Fruit fly (Drosophila melanogaster) whole organism, adult: Measurements from ENCODE around the gene CG9628.

ENCODE experiments used
- CG11617 ChIP-seq: fragments of 200-800 bp; sonication (Bioruptor generic); optimal IDR thresholded peaks from 2 replicates; lab custom pipeline; 2017; ENCODE audit warnings: mild to moderate bottlenecking, missing biosample characterization, missing genetic modification reagents, missing genetic modification characterization
- CG12768 ChIP-seq: fragments of 200-800 bp; sonication (Bioruptor generic); optimal IDR thresholded peaks from 2 replicates; lab custom pipeline; 2017; ENCODE audit warnings: missing biosample characterization, missing genetic modification characterization, mild to moderate bottlenecking, moderate library complexity, missing genetic modification reagents
- CG14711 ChIP-seq: fragments of 200-800 bp; sonication (Bioruptor generic); optimal IDR thresholded peaks from 2 replicates; lab custom pipeline; 2018; ENCODE audit warnings: missing biosample characterization, mild to moderate bottlenecking, missing genetic modification characterization, moderate library complexity
- CG1620 ChIP-seq: fragments of 200-800 bp; sonication (Bioruptor generic); optimal IDR thresholded peaks from 2 replicates; lab custom pipeline; 2016; ENCODE audit warnings: missing biosample characterization, missing genetic modification characterization
- CG33017 ChIP-seq: fragments of 200-800 bp; sonication (Bioruptor generic); optimal IDR thresholded peaks from 2 replicates; lab custom pipeline; 2018; ENCODE audit warnings: missing biosample characterization, mild to moderate bottlenecking, missing genetic modification characterization, moderate library complexity
- CG5204 ChIP-seq: fragments of 200-800 bp; sonication (Bioruptor generic); optimal IDR thresholded peaks from 2 replicates; lab custom pipeline; 2016; ENCODE audit warnings: missing biosample characterization, missing genetic modification characterization
- CG7045 ChIP-seq: fragments of 200-800 bp; sonication (Bioruptor generic); optimal IDR thresholded peaks from 2 replicates; lab custom pipeline; 2017; ENCODE audit warnings: missing biosample characterization, mild to moderate bottlenecking, missing genetic modification characterization
- CG7101 ChIP-seq: fragments of 200-800 bp; sonication (Bioruptor generic); optimal IDR thresholded peaks from 2 replicates; lab custom pipeline; 2018; ENCODE audit warnings: missing biosample characterization, mild to moderate bottlenecking, missing genetic modification characterization, moderate library complexity
- Clk ChIP-seq: fragments of 200-800 bp; sonication (Bioruptor generic); optimal IDR thresholded peaks from 2 replicates; lab custom pipeline; 2017; ENCODE audit warnings: missing biosample characterization, missing genetic modification characterization
- Crg-1 ChIP-seq: fragments of 200-800 bp; sonication (Bioruptor generic); optimal IDR thresholded peaks from 2 replicates; lab custom pipeline; 2016; ENCODE audit warnings: missing biosample characterization, missing genetic modification characterization
- Hr96 ChIP-seq: fragments of 200-800 bp; sonication (Bioruptor generic); optimal IDR thresholded peaks from 2 replicates; lab custom pipeline; 2016; ENCODE audit warnings: missing biosample characterization, missing genetic modification characterization
- Mnt ChIP-seq: fragments of 200-800 bp; sonication (Bioruptor generic); optimal IDR thresholded peaks from 2 replicates; lab custom pipeline; 2016; ENCODE audit warnings: missing biosample characterization, mild to moderate bottlenecking, missing genetic modification characterization
- bab1 ChIP-seq: fragments of 200-800 bp; sonication (Bioruptor generic); optimal IDR thresholded peaks from 3 replicates; lab custom pipeline; 2019; ENCODE audit warnings: missing biosample characterization, mild to moderate bottlenecking, missing genetic modification characterization, moderate library complexity
- cic ChIP-seq: fragments of 200-800 bp; sonication (Bioruptor generic); optimal IDR thresholded peaks from 2 replicates; lab custom pipeline; 2017; ENCODE audit warnings: missing biosample characterization, mild to moderate bottlenecking, missing genetic modification characterization, moderate library complexity
- cnc ChIP-seq, 2 experiments: fragments of >200 bp; optimal IDR thresholded peaks; 2 replicates each; lab custom pipeline; 2017
- kay ChIP-seq: fragments of 200-800 bp; sonication (Bioruptor generic); peaks from one replicate; lab custom pipeline; 2016; ENCODE audit warnings: missing biosample characterization, missing genetic modification characterization, borderline replicate concordance
- ovo ChIP-seq: fragments of 200-800 bp; sonication (Bioruptor generic); optimal IDR thresholded peaks from 2 replicates; lab custom pipeline; 2016; ENCODE audit warnings: missing biosample characterization, missing genetic modification characterization
- pad ChIP-seq: fragments of 200-800 bp; sonication (Bioruptor generic); optimal IDR thresholded peaks from 3 replicates; lab custom pipeline; 2017; ENCODE audit warnings: missing biosample characterization, missing genetic modification characterization, mild to moderate bottlenecking, moderate library complexity, missing genetic modification reagents
- tj ChIP-seq: fragments of 200-800 bp; sonication (Bioruptor generic); optimal IDR thresholded peaks from 3 replicates; lab custom pipeline; 2017; ENCODE audit warnings: missing biosample characterization, mild to moderate bottlenecking, missing genetic modification characterization, moderate library complexity
- toe ChIP-seq: fragments of 200-800 bp; sonication (Bioruptor generic); optimal IDR thresholded peaks from 2 replicates; lab custom pipeline; 2016; ENCODE audit warnings: missing biosample characterization, missing genetic modification characterization

The CG9628 gene

dm6 chr3L:14611406-14612335, 10.9 kb upstream of the CG9628 start:
- TF ChIP-seq cic (GFP tag; lab: Kevin White, UChicago), result no peak
- no peak for TF ChIP-seq CG1620
- TF ChIP-seq Hr96 (GFP tag; lab: Kevin White, UChicago), result no peak
- TF ChIP-seq Crg-1, result no peak
- TF ChIP-seq tj (GFP tag; lab: Kevin White, UChicago), result no peak
- TF ChIP-seq pad (GFP tag; lab: Kevin White, UChicago), result no peak
- TF ChIP-seq CG14711 (tag; lab: Kevin White, UChicago), result no peak
- no peak for TF ChIP-seq CG7101 (tag; lab: Kevin White, UChicago)
- TF ChIP-seq ovo, result no peak

dm6 chr3L:14612945-14613791, 9.4 kb upstream of the CG9628 start:
- TF ChIP-seq tj (GFP tag; lab: Kevin White, UChicago), result no peak
- no peak for TF ChIP-seq Hr96 (GFP tag; lab: Kevin White, UChicago)
- no peak for TF ChIP-seq CG1620
- TF ChIP-seq kay (GFP tag; lab: Kevin White, UChicago), result no peak
- no peak for TF ChIP-seq pad (GFP tag; lab: Kevin White, UChicago)
- TF ChIP-seq CG11617 (GFP tag; lab: Kevin White, UChicago), result no peak
- no peak for TF ChIP-seq toe (GFP tag; lab: Kevin White, UChicago)
- no peak for TF ChIP-seq CG7045 (GFP tag; lab: Kevin White, UChicago)
- TF ChIP-seq CG14711 (tag; lab: Kevin White, UChicago), result no peak
- no peak for TF ChIP-seq CG5204 (GFP tag; lab: Kevin White, UChicago)
- no peak for TF ChIP-seq ovo
- TF ChIP-seq Clk (GFP tag; lab: Kevin White, UChicago), result no peak
- TF ChIP-seq CG12768 (GFP tag; lab: Kevin White, UChicago), result no peak
- no peak for TF ChIP-seq cnc (optimal IDR thresholded peaks at IDR 0.05; lab: Kevin White, UChicago)
- TF ChIP-seq bab1 (GFP tag; lab: Kevin White, UChicago), result no peak
- TF ChIP-seq Crg-1, result no peak

dm6 chr3L:14613792-14614677, 8.6 kb upstream of the CG9628 start, which contains the start of gene shd:
TSS of gene shd (plus strand) at chr3L:14614458.
- TF ChIP-seq kay (GFP tag; lab: Kevin White, UChicago), result peak; percentile 19
- TF ChIP-seq bab1 (GFP tag; lab: Kevin White, UChicago), result no peak
- TF ChIP-seq tj (GFP tag; lab: Kevin White, UChicago), result peak; percentile 46
- TF ChIP-seq cic (GFP tag; lab: Kevin White, UChicago), result peak; percentile 47
- no peak for TF ChIP-seq CG12768 (GFP tag; lab: Kevin White, UChicago)

- TF ChIP-seq CG5204 (GFP tag; lab: Kevin White, UChicago) (no peak), Hr96 (GFP tag; lab: Kevin White, UChicago) (no peak), pad (GFP tag; lab: Kevin White, UChicago) (no peak), cnc (optimal IDR thresholded peaks at IDR 0.05; lab: Kevin White, UChicago) (no peak), kay (GFP tag; lab: Kevin White, UChicago) (no peak), tj (GFP tag; lab: Kevin White, UChicago) (no peak), Crg-1 (no peak), CG11617 (GFP tag; lab: Kevin White, UChicago) (no peak), CG14711 (tag; lab: Kevin White, UChicago) (no peak), Mnt (GFP tag; lab: Kevin White, UChicago) (no peak), toe (GFP tag; lab: Kevin White, UChicago) (no peak)
Observed at dm6 chr3L:14615187-14615586, 7.4 kb upstream of the CG9628 start.

- TF ChIP-seq CG33017 (tag; lab: Kevin White, UChicago), result no peak
- peak; percentile 28 for TF ChIP-seq bab1 (GFP tag; lab: Kevin White, UChicago)
- peak; percentile 91 for TF ChIP-seq tj (GFP tag; lab: Kevin White, UChicago)
Observed at dm6 chr3L:14616085-14617026, 6.2 kb upstream of the CG9628 start.
